Worm (Caenorhabditis elegans) whole organism, mixed stage, embryonic: ENCODE results near the gene nhr-32.

Experiments
- bed-3 ChIP-seq: fragments of 200-800 bp; sonication (Bioruptor generic); optimal IDR thresholded peaks from 3 replicates; lab custom pipeline; 2018; ENCODE audit warnings: mild to moderate bottlenecking, missing genetic modification characterization, moderate library complexity, missing compliant biosample characterization
- blmp-1 ChIP-seq: fragments of 150-350 bp; optimal IDR thresholded peaks from 2 replicates; lab custom pipeline; 2014; ENCODE audit warnings: missing biosample characterization, missing genetic modification characterization
- ceh-43 ChIP-seq: fragments of 200-800 bp; sonication (Bioruptor generic); optimal IDR thresholded peaks from 2 replicates; lab custom pipeline; 2018; ENCODE audit warnings: mild to moderate bottlenecking, missing genetic modification characterization, moderate library complexity, missing compliant biosample characterization
- ceh-83 ChIP-seq: fragments of 200-800 bp; sonication (Bioruptor generic); optimal IDR thresholded peaks from 2 replicates; lab custom pipeline; 2018; ENCODE audit warnings: mild to moderate bottlenecking, missing genetic modification characterization, missing compliant biosample characterization
- ces-1 ChIP-seq: fragments of 150-350 bp; optimal IDR thresholded peaks from 2 replicates; lab custom pipeline; 2014; ENCODE audit warnings: missing biosample characterization, missing genetic modification reagents, missing genetic modification characterization
- cnd-1 ChIP-seq: fragments of 200-800 bp; sonication (Bioruptor generic); optimal IDR thresholded peaks from 2 replicates; lab custom pipeline; 2018; ENCODE audit warnings: mild to moderate bottlenecking, missing genetic modification characterization, missing compliant biosample characterization
- drap-1 ChIP-seq: fragments of 200-800 bp; sonication (Bioruptor generic); optimal IDR thresholded peaks from 3 replicates; lab custom pipeline; 2018; ENCODE audit warnings: mild to moderate bottlenecking, missing genetic modification characterization, missing compliant biosample characterization
- elt-1 ChIP-seq: sonication (generic microtip); optimal IDR thresholded peaks from 2 replicates; lab custom pipeline; 2017; ENCODE audit warnings: missing genetic modification characterization, mild to moderate bottlenecking, missing compliant biosample characterization, antibody characterized with exemption, moderate library complexity, borderline replicate concordance; ENCODE audit not compliant: insufficient read depth
- elt-3 ChIP-seq: fragments of 150-350 bp; optimal IDR thresholded peaks from 2 replicates; lab custom pipeline; 2014; ENCODE audit warnings: missing biosample characterization, missing genetic modification characterization
- flh-1 ChIP-seq: fragments of 200-800 bp; sonication (Bioruptor generic); optimal IDR thresholded peaks from 2 replicates; lab custom pipeline; 2018; ENCODE audit warnings: mild to moderate bottlenecking, missing genetic modification characterization, moderate library complexity, missing compliant biosample characterization
- lsy-2 ChIP-seq: fragments of 150-350 bp; optimal IDR thresholded peaks from 2 replicates; lab custom pipeline; 2014; ENCODE audit warnings: missing biosample characterization, missing genetic modification characterization
- mab-5 ChIP-seq: fragments of 150-350 bp; optimal IDR thresholded peaks from 2 replicates; lab custom pipeline; 2014; ENCODE audit warnings: missing biosample characterization, missing genetic modification characterization
- mep-1 ChIP-seq: fragments of 150-350 bp; optimal IDR thresholded peaks from 2 replicates; lab custom pipeline; 2017; ENCODE audit warnings: missing biosample characterization, missing genetic modification reagents, missing genetic modification characterization, inconsistent platforms
- nhr-12 ChIP-seq: fragments of 150-350 bp; optimal IDR thresholded peaks from 2 replicates; lab custom pipeline; 2014; ENCODE audit warnings: missing biosample characterization, missing genetic modification characterization
- nhr-76 ChIP-seq: sonication (generic microtip); optimal IDR thresholded peaks from 2 replicates; lab custom pipeline; 2017; ENCODE audit warnings: missing biosample characterization, missing genetic modification characterization
- pha-4 ChIP-seq: fragments of 150-350 bp; optimal IDR thresholded peaks from 2 replicates; lab custom pipeline; 2018; ENCODE audit warnings: missing biosample characterization, missing genetic modification reagents, missing genetic modification characterization
- sem-2 ChIP-seq: fragments of 200-800 bp; sonication (Bioruptor generic); optimal IDR thresholded peaks from 2 replicates; lab custom pipeline; 2018; ENCODE audit warnings: mild to moderate bottlenecking, missing genetic modification characterization, missing compliant biosample characterization
- sptf-1 ChIP-seq: sonication (generic microtip); optimal IDR thresholded peaks from 2 replicates; lab custom pipeline; 2017; ENCODE audit warnings: mild to moderate bottlenecking, missing genetic modification characterization, moderate library complexity, missing compliant biosample characterization
- tbx-8 ChIP-seq: fragments of 200-800 bp; sonication (Bioruptor generic); optimal IDR thresholded peaks from 2 replicates; lab custom pipeline; 2018; ENCODE audit warnings: mild to moderate bottlenecking, missing genetic modification characterization, moderate library complexity, missing compliant biosample characterization
- unc-120 ChIP-seq: sonication (generic microtip); optimal IDR thresholded peaks from 2 replicates; lab custom pipeline; 2017; ENCODE audit warnings: missing genetic modification characterization, missing compliant biosample characterization; ENCODE audit not compliant: poor library complexity, severe bottlenecking
- unc-39 ChIP-seq: fragments of 150-350 bp; optimal IDR thresholded peaks from 2 replicates; lab custom pipeline; 2014; ENCODE audit warnings: missing biosample characterization, missing genetic modification characterization
- unc-62 ChIP-seq: fragments of 150-350 bp; optimal IDR thresholded peaks from 2 replicates; lab custom pipeline; 2014; ENCODE audit warnings: missing biosample characterization, missing genetic modification reagents, missing genetic modification characterization
- zip-8 ChIP-seq: fragments of 150-350 bp; optimal IDR thresholded peaks from 2 replicates; lab custom pipeline; 2014; ENCODE audit warnings: missing biosample characterization, missing genetic modification characterization

The nhr-32 gene

DNA sequence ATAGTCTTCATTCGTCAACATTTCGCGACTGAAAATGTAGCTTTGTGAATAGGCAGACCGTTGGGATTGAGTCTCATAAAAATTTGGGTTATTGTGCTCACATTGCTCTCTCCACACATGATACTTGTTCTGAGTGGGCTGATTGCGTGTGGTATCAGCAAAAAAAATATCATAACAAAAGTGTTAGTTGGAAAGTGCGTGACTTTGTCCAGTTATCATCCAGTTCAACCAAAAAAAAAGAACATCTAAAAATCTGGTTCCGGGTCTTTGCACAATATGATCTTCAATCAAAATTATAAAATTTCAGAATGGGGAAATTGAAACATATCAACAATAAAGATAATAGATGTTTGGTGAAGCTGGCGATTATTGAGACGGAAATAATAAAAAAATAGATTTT lies 48.7 kb downstream of the nhr-32 start, which contains the start of gene srd-39:
Gene srd-39 (minus strand): TSS at position 101 of the 400 bp plus-strand sequence.
- no peak for TF ChIP-seq drap-1 (GFP tag; lab: Kevin White, UChicago)
- no peak for TF ChIP-seq elt-3 (tag; lab: Kevin White, UChicago)
- no peak for TF ChIP-seq ces-1

DNA sequence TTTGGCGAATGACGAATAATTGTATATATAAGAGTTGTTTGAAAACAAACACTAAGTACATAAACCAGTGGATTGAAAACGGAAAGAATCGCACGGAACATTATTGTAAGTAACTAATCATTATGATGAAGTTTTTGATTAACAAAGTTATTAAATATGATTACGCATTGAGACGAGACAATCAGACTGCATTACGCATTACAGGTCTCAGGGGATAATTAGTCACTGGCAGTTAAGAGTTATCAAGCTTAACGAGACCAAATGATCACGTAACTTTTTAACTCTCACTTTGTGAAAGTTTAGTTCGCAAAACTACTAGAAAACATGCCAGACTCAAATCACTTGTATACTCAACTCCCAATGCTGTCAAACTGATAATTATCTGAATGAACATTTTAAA lies 51.6 kb downstream of the nhr-32 start, which contains the start of gene srd-42:
Gene srd-42 (minus strand): TSS at position 101 of the 400 bp plus-strand sequence.
- TF ChIP-seq bed-3 (GFP tag; lab: Kevin White, UChicago) (no peak), unc-120 (tag; lab: Kevin White, UChicago) (no peak), tbx-8 (GFP tag; lab: Kevin White, UChicago) (no peak), pha-4 (no peak), cnd-1 (tag; lab: Kevin White, UChicago) (no peak), unc-62 (no peak), ceh-43 (GFP tag; lab: Kevin White, UChicago) (no peak), unc-39 (tag; lab: Kevin White, UChicago) (no peak), sem-2 (GFP tag; lab: Kevin White, UChicago) (no peak), lsy-2 (tag; lab: Kevin White, UChicago) (no peak), ces-1 (no peak), blmp-1 (no peak), sptf-1 (no peak), mep-1 (tag; lab: Kevin White, UChicago) (no peak)

DNA sequence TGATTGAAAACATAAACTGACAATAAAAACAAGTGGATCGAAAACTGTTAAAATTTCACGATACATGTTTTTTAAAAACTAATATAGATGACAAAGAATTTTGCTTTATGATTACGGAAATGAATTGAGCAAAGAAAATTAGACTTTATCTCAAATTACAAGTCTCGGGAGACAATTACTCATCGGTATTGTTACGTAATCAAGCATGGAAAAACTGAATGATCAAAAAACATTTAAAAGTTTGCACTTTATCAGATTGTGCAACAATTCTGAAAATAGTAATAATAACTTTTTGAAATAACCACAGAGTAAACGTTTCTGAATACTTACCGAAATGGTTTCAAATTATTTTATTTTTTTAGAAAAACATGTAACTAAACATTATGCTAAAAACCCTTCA lies 54.0 kb downstream of the nhr-32 start, which contains the start of gene srd-43:
Gene srd-43 (minus strand): TSS at position 66 of the 400 bp plus-strand sequence.
- TF ChIP-seq nhr-76 = no peak
- no peak for TF ChIP-seq elt-1
- peak; percentile 92 for TF ChIP-seq zip-8 (tag; lab: Kevin White, UChicago)
- TF ChIP-seq mab-5 = no peak
- TF ChIP-seq ceh-83 (GFP tag; lab: Kevin White, UChicago) = no peak
- no peak for TF ChIP-seq nhr-12
- no peak for TF ChIP-seq flh-1
- TF ChIP-seq, all 35 proteins: peak for 1
